Fruit fly (Drosophila melanogaster): ENCODE measurements around the gene Cralbp.

DNA sequence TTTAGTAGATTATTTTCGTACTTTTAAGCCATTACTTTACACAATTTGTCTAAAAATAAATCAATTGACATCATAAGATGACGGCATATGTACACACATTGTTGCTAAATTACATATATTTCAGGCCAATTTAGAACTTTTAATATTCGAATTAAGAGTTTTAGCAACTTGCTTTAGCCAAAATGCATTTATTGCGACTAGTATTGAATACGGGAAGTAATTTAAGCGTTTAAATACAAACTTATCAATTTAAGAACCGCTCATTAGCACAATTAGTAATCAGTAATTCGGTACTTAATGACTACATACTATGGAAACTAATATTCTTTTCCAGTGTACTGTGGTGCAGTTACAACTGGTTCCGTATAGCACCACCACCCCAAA lies 22.7 kb upstream of the Cralbp start:
- no peak for TF ChIP-seq CG32121 (GFP tag; IDR thresholded peaks at IDR 0.05)
- no peak for TF ChIP-seq Pif1B (GFP tag; optimal IDR thresholded peaks at IDR 0.05)
- no peak for TF ChIP-seq fd96Ca (GFP tag; IDR thresholded peaks at IDR 0.05)

Measured in whole organism, pupa.